Worm (Caenorhabditis elegans): Measurements from ENCODE around the gene F21D9.3.

DNA sequence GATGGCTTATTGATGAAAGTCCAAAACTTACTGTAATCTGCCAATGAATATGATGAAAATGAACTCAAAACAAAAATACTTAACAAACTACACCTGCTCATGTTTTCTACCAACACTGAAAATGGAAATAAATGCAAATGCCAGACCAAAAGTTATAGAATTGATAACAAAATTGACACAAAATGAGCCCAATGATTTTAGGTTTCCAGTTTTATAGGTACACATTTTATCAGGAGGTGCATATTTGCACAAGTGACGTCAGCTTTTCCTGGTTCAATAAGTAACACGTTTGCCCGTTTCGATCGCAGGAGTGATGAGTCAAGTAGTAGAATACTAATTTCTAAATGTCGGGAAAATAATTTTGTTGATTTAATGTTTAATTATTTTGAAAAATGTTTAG is 39.2 kb upstream of the F21D9.3 start, which contains the start of gene F55C9.6:
- no peak for TF ChIP-seq efl-1 (optimal IDR thresholded peaks at IDR 0.05)
- TF ChIP-seq efl-1 (GFP tag; optimal IDR thresholded peaks at IDR 0.05 in 1 of 2), result no peak
- TF ChIP-seq ama-1 (optimal IDR thresholded peaks at IDR 0.05), result no peak
- TF ChIP-seq unc-62 (GFP tag; optimal IDR thresholded peaks at IDR 0.05), result no peak
- no peak for TF ChIP-seq skn-1 (tag; optimal IDR thresholded peaks at IDR 0.05)
- no peak for TF ChIP-seq nhr-20 (tag; optimal IDR thresholded peaks at IDR 0.05)
- TF ChIP-seq nhr-90 (tag; optimal IDR thresholded peaks at IDR 0.05; ENCODE audit: poor library complexity), result no peak
- TF ChIP-seq zag-1 (tag; optimal IDR thresholded peaks at IDR 0.05), result no peak
- TF ChIP-seq elt-2 (tag; optimal IDR thresholded peaks at IDR 0.05), result no peak
- TF ChIP-seq lin-35 (GFP tag; optimal IDR thresholded peaks at IDR 0.05), result no peak
- TF ChIP-seq tbx-2 (tag; optimal IDR thresholded peaks at IDR 0.05), result no peak

All from whole organism, L1 larva.